Worm (Caenorhabditis elegans): Measurements from ENCODE around the gene M03C11.1.

Gene M03C11.1

DNA sequence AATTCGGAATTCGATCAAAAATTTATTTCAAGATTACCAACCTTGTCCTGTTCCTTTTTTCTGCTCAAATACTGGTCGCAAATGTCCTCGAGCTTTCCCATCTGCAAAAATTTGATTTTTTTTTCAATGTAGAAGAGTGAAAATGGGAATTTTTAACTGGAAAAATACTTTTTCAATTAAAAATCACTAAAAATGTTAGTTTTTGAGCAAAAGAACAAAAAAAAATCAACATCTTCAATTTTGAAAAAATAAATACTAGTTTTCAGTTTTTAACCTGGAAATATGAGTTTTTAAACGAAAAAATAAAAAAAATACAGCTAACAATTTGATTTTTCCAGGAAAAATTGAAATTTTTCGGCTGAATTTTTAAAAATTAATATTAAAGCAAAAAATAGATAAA, 32.0 kb upstream of the M03C11.1 start, which contains the start of gene prp-3:
Gene prp-3, minus strand, starts transcription at position 101 of the 400 bp plus-strand sequence.
- no peak for TF ChIP-seq mbf-1 (tag; optimal IDR thresholded peaks at IDR 0.05)
- no peak for TF ChIP-seq nhr-129 (tag; optimal IDR thresholded peaks at IDR 0.05)
- no peak for TF ChIP-seq ama-1 (optimal IDR thresholded peaks at IDR 0.05)
- TF ChIP-seq alr-1 (tag; optimal IDR thresholded peaks at IDR 0.05): no peak
- no peak for TF ChIP-seq elt-1 (tag; optimal IDR thresholded peaks at IDR 0.05)
- no peak for TF ChIP-seq lin-11 (tag; optimal IDR thresholded peaks at IDR 0.05)
- TF ChIP-seq ztf-11 (tag; optimal IDR thresholded peaks at IDR 0.05): no peak
- TF ChIP-seq gmeb-1 (tag; optimal IDR thresholded peaks at IDR 0.05): no peak
- no peak for TF ChIP-seq snpc-4 (tag; optimal IDR thresholded peaks at IDR 0.05)
- no peak for TF ChIP-seq unc-62 (GFP tag; optimal IDR thresholded peaks at IDR 0.05)
- TF ChIP-seq nhr-25 (tag; optimal IDR thresholded peaks at IDR 0.05): no peak
- no peak for TF ChIP-seq mab-5 (tag; optimal IDR thresholded peaks at IDR 0.05)
- TF ChIP-seq sem-4 (tag; optimal IDR thresholded peaks at IDR 0.05): no peak
- no peak for TF ChIP-seq fos-1 (tag; optimal IDR thresholded peaks at IDR 0.05)

DNA sequence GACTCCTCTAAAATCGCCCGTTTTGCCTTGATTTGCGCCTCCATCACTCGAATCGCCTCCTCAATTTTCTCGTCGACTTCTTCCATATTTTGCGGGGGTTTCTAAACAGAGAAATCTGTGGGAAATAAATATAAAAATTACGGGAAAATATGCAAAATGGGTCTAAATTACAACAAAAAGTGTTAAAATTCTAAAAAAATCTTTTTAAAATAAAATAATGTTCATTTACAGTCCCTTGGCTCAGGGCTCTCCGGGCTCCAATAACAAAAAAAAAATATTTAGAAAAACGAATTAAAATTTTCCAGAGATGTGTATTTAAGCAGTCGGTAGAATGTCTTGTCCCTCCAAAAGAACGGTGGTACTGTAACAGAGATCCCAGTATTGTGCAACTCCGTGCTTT, 28.0 kb upstream of the M03C11.1 start, which contains the start of gene M03C11.6:
Gene M03C11.6, minus strand, starts transcription at position 101 of the 400 bp plus-strand sequence.
- no peak for TF ChIP-seq ama-1 (optimal IDR thresholded peaks at IDR 0.05)
- no peak for TF ChIP-seq blmp-1 (tag; optimal IDR thresholded peaks at IDR 0.05; ENCODE audit: insufficient read depth)
- TF ChIP-seq R02D3.7 (tag; optimal IDR thresholded peaks at IDR 0.05): no peak
- TF ChIP-seq C34F6.9 (tag; optimal IDR thresholded peaks at IDR 0.05): no peak
- TF ChIP-seq mdl-1 (tag; optimal IDR thresholded peaks at IDR 0.05): no peak
- no peak for TF ChIP-seq sma-9 (GFP tag; optimal IDR thresholded peaks at IDR 0.05)
- TF ChIP-seq sma-9 (tag; optimal IDR thresholded peaks at IDR 0.05): no peak
- TF ChIP-seq crh-2 (tag; optimal IDR thresholded peaks at IDR 0.05): no peak
- no peak for TF ChIP-seq F13H6.1 (tag; optimal IDR thresholded peaks at IDR 0.05)
- no peak for TF ChIP-seq peb-1 (tag; optimal IDR thresholded peaks at IDR 0.05)
- no peak for TF ChIP-seq sma-3 (GFP tag; optimal IDR thresholded peaks at IDR 0.05)
- no peak for TF ChIP-seq nhr-11 (tag; optimal IDR thresholded peaks at IDR 0.05)
- TF ChIP-seq nhr-21 (tag; optimal IDR thresholded peaks at IDR 0.05): no peak
- TF ChIP-seq nhr-23 (tag; optimal IDR thresholded peaks at IDR 0.05): no peak
- TF ChIP-seq aly-2 (tag; optimal IDR thresholded peaks at IDR 0.05): no peak
- TF ChIP-seq mab-5 (tag; optimal IDR thresholded peaks at IDR 0.05): no peak
- TF ChIP-seq nhr-12 (tag; optimal IDR thresholded peaks at IDR 0.05): no peak

DNA sequence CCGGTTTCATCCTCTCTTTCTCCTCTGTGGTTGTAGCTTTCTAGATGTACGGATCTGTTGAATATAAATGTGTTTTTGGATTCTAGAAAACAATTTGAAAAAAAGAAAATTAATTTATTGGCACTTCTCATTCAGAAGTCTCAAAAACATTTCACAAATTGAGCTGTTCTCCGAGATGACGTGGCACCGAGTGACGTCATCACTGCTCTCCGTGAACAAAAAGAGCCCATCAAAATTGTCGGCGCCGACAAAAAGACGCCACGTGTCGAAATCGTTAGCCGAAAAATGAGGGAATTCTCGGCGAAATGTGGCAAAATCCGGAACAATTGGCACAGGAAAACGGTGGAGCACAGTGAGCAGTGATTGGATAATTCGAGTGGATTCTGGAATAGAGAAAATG, 25.8 kb upstream of the M03C11.1 start:
- TF ChIP-seq aly-2 (tag; optimal IDR thresholded peaks at IDR 0.05) (no peak), ztf-11 (tag; optimal IDR thresholded peaks at IDR 0.05) (no peak), nhr-237 (tag; optimal IDR thresholded peaks at IDR 0.05) (no peak), sem-4 (tag; optimal IDR thresholded peaks at IDR 0.05) (no peak), sma-9 (GFP tag; optimal IDR thresholded peaks at IDR 0.05) (no peak), sma-9 (tag; optimal IDR thresholded peaks at IDR 0.05) (no peak), gmeb-1 (tag; optimal IDR thresholded peaks at IDR 0.05) (no peak), egl-27 (tag; optimal IDR thresholded peaks at IDR 0.05) (no peak), dmd-4 (tag; optimal IDR thresholded peaks at IDR 0.05) (no peak), crh-2 (tag; optimal IDR thresholded peaks at IDR 0.05) (no peak), peb-1 (tag; optimal IDR thresholded peaks at IDR 0.05) (no peak), nhr-6 (tag; optimal IDR thresholded peaks at IDR 0.05) (no peak), snpc-4 (tag; optimal IDR thresholded peaks at IDR 0.05) (no peak), elt-3 (tag; optimal IDR thresholded peaks at IDR 0.05) (no peak), ama-1 (optimal IDR thresholded peaks at IDR 0.05) (no peak), fos-1 (tag; optimal IDR thresholded peaks at IDR 0.05) (no peak), sma-3 (GFP tag; optimal IDR thresholded peaks at IDR 0.05) (no peak), lsy-2 (tag; optimal IDR thresholded peaks at IDR 0.05) (no peak), unc-39 (tag; optimal IDR thresholded peaks at IDR 0.05) (no peak), Y55F3AM.14 (GFP tag; optimal IDR thresholded peaks at IDR 0.05) (no peak)

DNA sequence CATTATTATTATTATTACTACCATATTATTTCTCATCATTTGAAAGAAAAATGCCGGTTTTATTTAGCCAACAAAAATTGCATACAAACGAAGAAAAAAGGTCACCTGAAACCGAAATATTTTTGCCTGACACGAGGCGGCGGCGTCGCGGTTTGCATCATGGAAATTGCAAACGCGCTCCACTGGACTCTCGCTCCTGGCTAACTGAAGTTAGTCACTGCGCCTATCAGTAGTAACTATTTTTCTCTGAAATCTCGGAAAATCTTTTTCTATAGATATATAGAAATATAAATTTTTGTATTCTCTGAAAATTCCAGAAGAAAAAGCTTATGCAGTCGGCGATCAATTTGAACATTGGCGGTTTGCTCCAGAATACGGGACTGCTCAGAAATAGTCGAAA, 19.9 kb upstream of the M03C11.1 start, which contains the start of gene ymel-1:
Gene ymel-1, plus strand, starts transcription at position 318 of the 400 bp plus-strand sequence.
- TF ChIP-seq snpc-4 (tag; optimal IDR thresholded peaks at IDR 0.05) (no peak), lin-11 (tag; optimal IDR thresholded peaks at IDR 0.05) (peak; percentile 20), ztf-4 (tag; optimal IDR thresholded peaks at IDR 0.05) (no peak), F13H6.1 (tag; optimal IDR thresholded peaks at IDR 0.05) (no peak), peb-1 (tag; optimal IDR thresholded peaks at IDR 0.05) (no peak), lsy-2 (tag; optimal IDR thresholded peaks at IDR 0.05) (peak in 1 of 2 experiments; percentile 44), ceh-82 (tag; optimal IDR thresholded peaks at IDR 0.05) (no peak), nhr-25 (tag; optimal IDR thresholded peaks at IDR 0.05) (peak; percentile 37), C34F6.9 (tag; optimal IDR thresholded peaks at IDR 0.05) (no peak), skn-1 (tag; optimal IDR thresholded peaks at IDR 0.05) (no peak), nhr-12 (tag; optimal IDR thresholded peaks at IDR 0.05) (no peak), gmeb-1 (tag; optimal IDR thresholded peaks at IDR 0.05) (peak; percentile 58), nhr-129 (tag; optimal IDR thresholded peaks at IDR 0.05) (peak; percentile 74), fos-1 (tag; optimal IDR thresholded peaks at IDR 0.05) (peak; percentile 51), zag-1 (tag; optimal IDR thresholded peaks at IDR 0.05) (no peak), unc-39 (tag; optimal IDR thresholded peaks at IDR 0.05) (no peak), crh-2 (tag; optimal IDR thresholded peaks at IDR 0.05) (no peak), nhr-10 (tag; optimal IDR thresholded peaks at IDR 0.05) (no peak), Y55F3AM.14 (GFP tag; optimal IDR thresholded peaks at IDR 0.05) (peak; percentile 30), R02D3.7 (tag; optimal IDR thresholded peaks at IDR 0.05) (no peak), ZK546.5 (tag; optimal IDR thresholded peaks at IDR 0.05) (no peak), unc-55 (GFP tag; optimal IDR thresholded peaks at IDR 0.05) (peak; percentile 36), nhr-21 (tag; optimal IDR thresholded peaks at IDR 0.05) (no peak), ceh-16 (tag; optimal IDR thresholded peaks at IDR 0.05) (no peak), nhr-77 (tag; optimal IDR thresholded peaks at IDR 0.05) (peak; percentile 11)
